Worm (Caenorhabditis elegans) whole organism, L1 larva: Measurements from ENCODE around the gene srw-34.

ENCODE experiments used
- efl-3 ChIP-seq: fragments of 200-800 bp; sonication (Bioruptor generic); optimal IDR thresholded peaks from 2 replicates; lab custom pipeline; 2018; ENCODE audit warnings: mild to moderate bottlenecking, missing genetic modification characterization, missing compliant biosample characterization
- hlh-17 ChIP-seq: fragments of 200-800 bp; sonication (Bioruptor generic); optimal IDR thresholded peaks from 2 replicates; lab custom pipeline; 2018; ENCODE audit warnings: missing genetic modification characterization, mild to moderate bottlenecking, missing compliant biosample characterization, moderate library complexity, borderline replicate concordance
- hpl-2 ChIP-seq: fragments of 150-350 bp; optimal IDR thresholded peaks from 2 replicates; lab custom pipeline; 2014; ENCODE audit warnings: missing biosample characterization, missing genetic modification reagents, missing genetic modification characterization
- lin-39 ChIP-seq: fragments of 150-350 bp; optimal IDR thresholded peaks from 2 replicates; lab custom pipeline; 2014; ENCODE audit warnings: missing biosample characterization, missing genetic modification reagents, missing genetic modification characterization
- lsy-2 ChIP-seq, 2 experiments: fragments of 150-350 bp; optimal IDR thresholded peaks; 2 replicates each; lab custom pipeline; 2014; ENCODE audit warnings: missing biosample characterization in 2 of 2, missing genetic modification characterization in 2 of 2
- nhr-19 ChIP-seq: fragments of 200-800 bp; sonication (Bioruptor generic); conservative IDR thresholded peaks from 2 replicates; pipeline ENCODE4 v1.3.6; 2022; ENCODE audit warnings: missing genetic modification characterization, missing compliant biosample characterization
- nhr-28 ChIP-seq: fragments of 150-350 bp; optimal IDR thresholded peaks from 2 replicates; lab custom pipeline; 2014; ENCODE audit warnings: missing biosample characterization, missing genetic modification characterization
- nhr-71 ChIP-seq: sonication (generic microtip); optimal IDR thresholded peaks from 2 replicates; lab custom pipeline; 2016; ENCODE audit warnings: mild to moderate bottlenecking, missing genetic modification characterization, moderate library complexity, missing compliant biosample characterization
- nhr-77 ChIP-seq: fragments of 150-350 bp; optimal IDR thresholded peaks from 2 replicates; lab custom pipeline; 2014; ENCODE audit warnings: missing biosample characterization, missing genetic modification characterization
- pag-3 ChIP-seq: sonication (generic microtip); optimal IDR thresholded peaks from 2 replicates; lab custom pipeline; 2017; ENCODE audit warnings: missing genetic modification characterization, mild to moderate bottlenecking, missing compliant biosample characterization, antibody characterized with exemption, borderline replicate concordance; ENCODE audit not compliant: insufficient read depth
- pqm-1 ChIP-seq: sonication (generic microtip); optimal IDR thresholded peaks from 3 replicates; lab custom pipeline; 2017; ENCODE audit warnings: missing biosample characterization, missing genetic modification characterization

DNA sequence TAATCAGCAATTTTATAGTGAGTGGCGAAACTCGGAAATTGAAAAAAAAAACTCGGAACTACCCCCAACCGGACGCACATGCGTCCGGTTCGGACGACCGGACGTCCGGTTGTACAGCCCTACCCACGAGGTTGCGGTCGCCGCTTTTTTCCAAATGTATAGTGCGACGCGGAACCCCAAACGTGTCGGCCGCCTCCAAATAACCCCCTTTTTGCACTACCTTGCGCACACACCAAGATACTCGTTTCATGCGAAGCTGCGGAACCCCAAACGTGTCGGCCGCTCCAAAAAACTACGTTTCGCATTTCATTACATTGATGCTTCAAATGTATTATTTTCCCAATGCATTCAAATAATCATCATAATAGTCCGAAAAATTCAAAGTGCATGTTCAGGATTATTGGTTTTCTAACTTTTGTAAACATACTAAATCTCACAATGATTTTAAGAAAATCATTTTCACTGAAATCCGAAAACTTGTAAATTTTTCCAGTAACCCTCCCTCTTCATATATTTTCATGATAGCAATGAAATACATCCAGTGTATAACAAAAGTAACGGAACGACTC is 50.1 kb downstream of the srw-34 start, which contains the start of gene srw-35:
- no peak for TF ChIP-seq lin-39
- TF ChIP-seq nhr-77: no peak
- TF ChIP-seq hlh-17 (GFP tag; lab: Kevin White, UChicago): no peak
- no peak for TF ChIP-seq hpl-2
- no peak for TF ChIP-seq efl-3 (GFP tag; lab: Kevin White, UChicago)
- no peak for TF ChIP-seq nhr-71 (tag; lab: Kevin White, UChicago)
- TF ChIP-seq lsy-2 (tag; optimal IDR thresholded peaks at IDR 0.05; lab: Kevin White, UChicago): no peak
- no peak for TF ChIP-seq nhr-19
- no peak for TF ChIP-seq pag-3 (tag; lab: Kevin White, UChicago)
- TF ChIP-seq nhr-28: no peak
- TF ChIP-seq pqm-1 (tag; lab: Kevin White, UChicago): no peak
